Worm (Caenorhabditis elegans) whole organism, early embryonic: ENCODE measurements around the gene cpr-1.

Source experiments
- ama-1 ChIP-seq: fragments of 150-350 bp; optimal IDR thresholded peaks from 2 replicates; lab custom pipeline; 2014
- ets-7 ChIP-seq: sonication (generic microtip); optimal IDR thresholded peaks from 2 replicates; lab custom pipeline; 2016; ENCODE audit warnings: missing genotype, missing genetic modification characterization, missing compliant biosample characterization
- scrt-1 ChIP-seq: fragments of 200-800 bp; sonication (Bioruptor generic); IDR thresholded peaks from 2 replicates; pipeline ENCODE4 v1.3.6; 2022; ENCODE audit warnings: missing genetic modification characterization, missing compliant biosample characterization
- sea-1 ChIP-seq: fragments of 200-800 bp; sonication (Bioruptor generic); conservative IDR thresholded peaks from 2 replicates; pipeline ENCODE4 v1.3.6; 2022; ENCODE audit warnings: missing genetic modification characterization, missing compliant biosample characterization
- tbx-37 ChIP-seq: fragments of 200-800 bp; sonication (Bioruptor generic); conservative IDR thresholded peaks from 2 replicates; pipeline ENCODE4 v1.3.6; 2022; ENCODE audit warnings: missing genetic modification reagents, missing genetic modification characterization, missing compliant biosample characterization

- TF ChIP-seq tbx-37 (GFP tag; lab: Robert Waterston, UW): no peak
- no peak for TF ChIP-seq scrt-1
- TF ChIP-seq sea-1 (GFP tag; lab: Robert Waterston, UW): no peak
- TF ChIP-seq ama-1 (lab: Kevin White, UChicago): no peak
- TF ChIP-seq ets-7 (tag; lab: Kevin White, UChicago): no peak
Observed at ce11 chrV:11976734-11977133, 1.4 kb downstream of the cpr-1 start.
